Worm (Caenorhabditis elegans) whole organism, young adult: ENCODE measurements around the gene lrpc-1.

Experiments
- B0261.1 ChIP-seq: sonication (generic microtip); optimal IDR thresholded peaks from 2 replicates; lab custom pipeline; 2016; ENCODE audit warnings: mild to moderate bottlenecking, missing genetic modification characterization, moderate library complexity, missing compliant biosample characterization
- B0336.3 ChIP-seq: fragments of 200-800 bp; sonication (Bioruptor generic); IDR thresholded peaks from 2 replicates; pipeline ENCODE4 v1.3.6; 2022; ENCODE audit warnings: missing genetic modification characterization, missing compliant biosample characterization
- F23B12.7 ChIP-seq: sonication (generic microtip); optimal IDR thresholded peaks from 2 replicates; lab custom pipeline; 2017; ENCODE audit warnings: missing genetic modification characterization, mild to moderate bottlenecking, missing compliant biosample characterization, antibody characterized with exemption, moderate library complexity; ENCODE audit not compliant: insufficient read depth
- F39B2.1 ChIP-seq: fragments of 200-800 bp; sonication (Bioruptor generic); IDR thresholded peaks from 2 replicates; pipeline ENCODE4 v1.3.6; 2022; ENCODE audit warnings: missing genetic modification reagents, missing genetic modification characterization, missing compliant biosample characterization
- T26A5.8 ChIP-seq: sonication (generic microtip); optimal IDR thresholded peaks from 2 replicates; lab custom pipeline; 2016; ENCODE audit warnings: missing genetic modification characterization, missing compliant biosample characterization
- Y53F4B.3 ChIP-seq: fragments of 200-800 bp; sonication (Bioruptor generic); IDR thresholded peaks from 2 replicates; pipeline ENCODE4 v1.3.6; 2022; ENCODE audit warnings: missing genetic modification reagents, missing genetic modification characterization, missing compliant biosample characterization
- Y53G8AR.9 ChIP-seq: fragments of 200-800 bp; sonication (Bioruptor generic); conservative IDR thresholded peaks from 2 replicates; pipeline ENCODE4 v1.3.6; 2022; ENCODE audit warnings: missing genetic modification reagents, missing genetic modification characterization, missing compliant biosample characterization
- Y95B8A.8 ChIP-seq: fragments of 200-800 bp; sonication (Bioruptor generic); IDR thresholded peaks from 2 replicates; pipeline ENCODE4 v1.3.6; 2022; ENCODE audit warnings: missing genetic modification reagents, missing genetic modification characterization, missing compliant biosample characterization
- ZK185.1 ChIP-seq: sonication (generic microtip); optimal IDR thresholded peaks from 2 replicates; lab custom pipeline; 2016; ENCODE audit warnings: mild to moderate bottlenecking, missing genetic modification characterization, missing compliant biosample characterization; ENCODE audit not compliant: poor library complexity, severe bottlenecking
- ama-1 ChIP-seq, 3 experiments: fragments of 150-350 bp in 1 of 3; sonication (generic microtip) in 2 of 3; optimal IDR thresholded peaks; 2 replicates each; lab custom pipeline; 2014 to 2018; ENCODE audit warnings: missing biosample characterization in 2 of 3, missing genetic modification characterization in 2 of 3, missing genetic modification reagents in 2 of 3
- attf-6 ChIP-seq: fragments of 200-800 bp; sonication (Bioruptor generic); IDR thresholded peaks from 2 replicates; pipeline ENCODE4 v1.3.6; 2022; ENCODE audit warnings: missing genetic modification reagents, missing genetic modification characterization, missing compliant biosample characterization
- cebp-1 ChIP-seq, 2 experiments: fragments of 200-800 bp in 1 of 2; sonication (Bioruptor generic) in 1 of 2; sonication (generic microtip) in 1 of 2; IDR thresholded peaks in 1 of 2; optimal IDR thresholded peaks in 1 of 2; 2 replicates each; pipeline versions ENCODE4 v1.3.6 to Lab custom; 2017 to 2022; ENCODE audit warnings: missing compliant biosample characterization in 2 of 2, missing genetic modification characterization in 2 of 2, mild to moderate bottlenecking in 1 of 2, missing genetic modification reagents in 1 of 2, moderate library complexity in 1 of 2
- ceh-58 ChIP-seq: fragments of 200-800 bp; sonication (Bioruptor generic); IDR thresholded peaks from 2 replicates; pipeline ENCODE4 v1.3.6; 2022; ENCODE audit warnings: missing genetic modification characterization, missing compliant biosample characterization
- ceh-91 ChIP-seq: fragments of 200-800 bp; sonication (Bioruptor generic); IDR thresholded peaks from 2 replicates; pipeline ENCODE4 v1.3.6; 2022; ENCODE audit warnings: missing genetic modification reagents, missing genetic modification characterization, missing compliant biosample characterization
- dox-1 ChIP-seq: fragments of 200-800 bp; sonication (Bioruptor generic); IDR thresholded peaks from 2 replicates; pipeline ENCODE4 v1.3.6; 2022; ENCODE audit warnings: missing genetic modification reagents, missing genetic modification characterization, missing compliant biosample characterization
- efl-1 ChIP-seq: fragments of 150-350 bp; optimal IDR thresholded peaks from 2 replicates; lab custom pipeline; 2014; ENCODE audit warnings: missing biosample characterization, missing genetic modification reagents, missing genetic modification characterization
- egrh-3 ChIP-seq: fragments of 200-800 bp; sonication (Bioruptor generic); IDR thresholded peaks from 2 replicates; pipeline ENCODE4 v1.3.6; 2022; ENCODE audit warnings: missing genetic modification reagents, missing genetic modification characterization, missing compliant biosample characterization
- fkh-3 ChIP-seq: sonication (generic microtip); optimal IDR thresholded peaks from 2 replicates; lab custom pipeline; 2016; ENCODE audit warnings: mild to moderate bottlenecking, missing genetic modification characterization, missing compliant biosample characterization
- him-1 ChIP-seq: sonication (generic microtip); optimal IDR thresholded peaks from 2 replicates; lab custom pipeline; 2016; ENCODE audit warnings: missing genotype, missing genetic modification reagents, missing genetic modification characterization, missing compliant biosample characterization
- hmg-1.2 ChIP-seq: fragments of 200-800 bp; sonication (Bioruptor generic); IDR thresholded peaks from 2 replicates; pipeline ENCODE4 v1.3.6; 2022; ENCODE audit warnings: missing genetic modification reagents, missing genetic modification characterization, missing compliant biosample characterization
- hrde-1 ChIP-seq: sonication (generic microtip); optimal IDR thresholded peaks from 2 replicates; lab custom pipeline; 2016; ENCODE audit warnings: missing genetic modification characterization, mild to moderate bottlenecking, missing compliant biosample characterization, moderate library complexity, missing genotype, missing genetic modification reagents, borderline replicate concordance
- lin-35 ChIP-seq, 3 experiments: fragments of 150-350 bp in 2 of 3; sonication (generic microtip) in 1 of 3; optimal IDR thresholded peaks; 2 replicates each; lab custom pipeline; 2014 to 2018; ENCODE audit warnings: missing biosample characterization in 3 of 3, missing genetic modification characterization in 3 of 3, missing genetic modification reagents in 3 of 3
- lin-40 ChIP-seq: sonication (generic microtip); optimal IDR thresholded peaks from 2 replicates; lab custom pipeline; 2016; ENCODE audit warnings: missing genetic modification characterization, mild to moderate bottlenecking, missing compliant biosample characterization, missing genotype, missing genetic modification reagents
- lir-1 ChIP-seq: fragments of 200-800 bp; sonication (Bioruptor generic); conservative IDR thresholded peaks from 2 replicates; pipeline ENCODE4 v1.3.6; 2022; ENCODE audit warnings: missing genetic modification reagents, missing genetic modification characterization, missing compliant biosample characterization
- madf-10 ChIP-seq: sonication (generic microtip); optimal IDR thresholded peaks from 2 replicates; lab custom pipeline; 2016; ENCODE audit warnings: mild to moderate bottlenecking, missing genetic modification characterization, missing compliant biosample characterization
- madf-3 ChIP-seq: fragments of 200-800 bp; sonication (Bioruptor generic); IDR thresholded peaks from 2 replicates; pipeline ENCODE4 v1.3.6; 2022; ENCODE audit warnings: missing genetic modification reagents, missing genetic modification characterization, missing compliant biosample characterization
- madf-6 ChIP-seq: fragments of 200-800 bp; sonication (Bioruptor generic); IDR thresholded peaks from 2 replicates; pipeline ENCODE4 v1.3.6; 2022; ENCODE audit warnings: missing genetic modification reagents, missing genetic modification characterization, missing compliant biosample characterization
- mcd-1 ChIP-seq: fragments of 200-800 bp; sonication (Bioruptor generic); IDR thresholded peaks from 2 replicates; pipeline ENCODE4 v1.3.6; 2022; ENCODE audit warnings: missing genetic modification reagents, missing genetic modification characterization, missing compliant biosample characterization
- mxl-1 ChIP-seq: sonication (generic microtip); optimal IDR thresholded peaks from 2 replicates; lab custom pipeline; 2016; ENCODE audit warnings: missing genetic modification characterization, missing compliant biosample characterization
- nfya-2 ChIP-seq: fragments of 200-800 bp; sonication (Bioruptor generic); IDR thresholded peaks from 2 replicates; pipeline ENCODE4 v1.3.6; 2022; ENCODE audit warnings: missing genetic modification reagents, missing genetic modification characterization, missing compliant biosample characterization
- nhr-120 ChIP-seq: fragments of 200-800 bp; sonication (Bioruptor generic); IDR thresholded peaks from 2 replicates; pipeline ENCODE4 v1.3.6; 2022; ENCODE audit warnings: missing genetic modification characterization, missing compliant biosample characterization
- pbrm-1 ChIP-seq: fragments of 200-800 bp; sonication (Bioruptor generic); IDR thresholded peaks from 2 replicates; pipeline ENCODE4 v1.3.6; 2022; ENCODE audit warnings: missing genetic modification reagents, missing genetic modification characterization, missing compliant biosample characterization
- pha-4 ChIP-seq: fragments of 150-350 bp; sonication (generic microtip); optimal IDR thresholded peaks from 2 replicates; lab custom pipeline; 2014; ENCODE audit warnings: missing biosample characterization, missing genetic modification reagents, missing genetic modification characterization
- snpc-1.1 ChIP-seq: sonication (generic microtip); optimal IDR thresholded peaks from 2 replicates; lab custom pipeline; 2017; ENCODE audit warnings: missing genetic modification characterization, mild to moderate bottlenecking, missing compliant biosample characterization, antibody characterized with exemption, moderate library complexity, missing genotype, missing genetic modification reagents; ENCODE audit not compliant: insufficient read depth
- snpc-3.4 ChIP-seq: sonication (generic microtip); optimal IDR thresholded peaks from 2 replicates; lab custom pipeline; 2017; ENCODE audit warnings: missing genetic modification characterization, mild to moderate bottlenecking, missing compliant biosample characterization, antibody characterized with exemption, moderate library complexity, missing genotype, missing genetic modification reagents
- snpc-4 ChIP-seq, 5 experiments: fragments of 150-350 bp in 1 of 5; sonication (generic microtip) in 4 of 5; optimal IDR thresholded peaks; 2 replicates each; lab custom pipeline; 2014 to 2018; ENCODE audit warnings: missing genetic modification characterization in 5 of 5, missing biosample characterization in 3 of 5, antibody characterized with exemption in 2 of 5, mild to moderate bottlenecking in 2 of 5, missing compliant biosample characterization in 2 of 5, missing genotype in 2 of 5, moderate library complexity in 2 of 5, missing genetic modification reagents in 1 of 5
- xnd-1 ChIP-seq: sonication (generic microtip); optimal IDR thresholded peaks from 2 replicates; lab custom pipeline; 2016; ENCODE audit warnings: missing genotype, missing genetic modification reagents, missing genetic modification characterization, missing compliant biosample characterization
- ztf-22 ChIP-seq: fragments of 200-800 bp; sonication (Bioruptor generic); optimal IDR thresholded peaks from 2 replicates; lab custom pipeline; 2018; ENCODE audit warnings: mild to moderate bottlenecking, missing genetic modification characterization, moderate library complexity, missing compliant biosample characterization
- ztf-28 ChIP-seq: fragments of 200-800 bp; sonication (Bioruptor generic); IDR thresholded peaks from 2 replicates; pipeline ENCODE4 v1.3.6; 2022; ENCODE audit warnings: missing genetic modification reagents, missing genetic modification characterization, missing compliant biosample characterization
- ztf-3 ChIP-seq: fragments of 200-800 bp; sonication (Bioruptor generic); optimal IDR thresholded peaks from 2 replicates; lab custom pipeline; 2018; ENCODE audit warnings: mild to moderate bottlenecking, missing genetic modification characterization, missing compliant biosample characterization
- ztf-6 ChIP-seq: fragments of 200-800 bp; sonication (Bioruptor generic); IDR thresholded peaks from 2 replicates; pipeline ENCODE4 v1.3.6; 2022; ENCODE audit warnings: missing genetic modification reagents, missing genetic modification characterization, missing compliant biosample characterization

Gene lrpc-1

ce11 chrV:5602407-5602806 is 10.6 kb downstream of the lrpc-1 start:
- TF ChIP-seq mcd-1 = peak; percentile 39
- peak; percentile 32 for TF ChIP-seq snpc-3.4
- peak; percentile 79 for TF ChIP-seq snpc-1.1 (tag; lab: Kevin White, UChicago)
- peak; percentile 72 for TF ChIP-seq hmg-1.2 (GFP tag; lab: Robert Waterston, UW)
- peak; percentile 7 for TF ChIP-seq xnd-1 (tag; lab: Kevin White, UChicago)
- 0 out of 2 replicates have a peak, but pooled peaks have one; percentile 16 for TF ChIP-seq pbrm-1 (GFP tag; lab: Robert Waterston, UW)
- peak; percentile 12; the same call in 1 of the 2 replicates for TF ChIP-seq attf-6 (GFP tag; lab: Robert Waterston, UW)
- peak; percentile 77 for TF ChIP-seq snpc-4 (GFP tag; optimal IDR thresholded peaks at IDR 0.05; lab: Kevin White, UChicago)
- TF ChIP-seq snpc-4 (tag; optimal IDR thresholded peaks at IDR 0.05; lab: Kevin White, UChicago) = peak in 3 of 4 experiments; percentile 79 to 98 (median 96)

- TF ChIP-seq cebp-1 (GFP tag; IDR thresholded peaks at IDR 0.05; lab: Robert Waterston, UW) (no peak), cebp-1 (tag; optimal IDR thresholded peaks at IDR 0.05; lab: Kevin White, UChicago) (no peak), dox-1 (GFP tag; lab: Robert Waterston, UW) (no peak), lin-35 (GFP tag; optimal IDR thresholded peaks at IDR 0.05; lab: Kevin White, UChicago) (no peak), lin-40 (tag; lab: Kevin White, UChicago) (no peak), fkh-3 (tag; lab: Kevin White, UChicago) (no peak), ceh-58 (no peak), efl-1 (no peak), mxl-1 (tag; lab: Kevin White, UChicago) (no peak)
These were observed 11.7 kb downstream of the lrpc-1 start, which contains the start of gene CD4.8 for ce11 chrV:5601263-5601662. Gene CD4.8 (minus strand): TSS chrV:5601363.

ce11 chrV:5596391-5597030 is 16.5 kb downstream of the lrpc-1 start, which contains the start of gene zhit-1:
Gene zhit-1 (minus strand): TSS chrV:5596551.
- no peak for TF ChIP-seq ama-1 (optimal IDR thresholded peaks at IDR 0.05; lab: Kevin White, UChicago)
- no peak for TF ChIP-seq ama-1 (GFP tag; optimal IDR thresholded peaks at IDR 0.05; lab: Kevin White, UChicago)
- TF ChIP-seq madf-6 = peak; percentile 37
- no peak for TF ChIP-seq madf-3 (GFP tag; lab: Robert Waterston, UW)
- TF ChIP-seq ztf-6 = no peak
- TF ChIP-seq nfya-2 (GFP tag; lab: Robert Waterston, UW) = no peak
- TF ChIP-seq hrde-1 (tag; lab: Kevin White, UChicago) = no peak
- TF ChIP-seq egrh-3 = no peak
- TF ChIP-seq Y95B8A.8 (GFP tag; lab: Robert Waterston, UW) = no peak
- TF ChIP-seq efl-1 = peak; percentile 79
- no peak for TF ChIP-seq B0336.3 (GFP tag; lab: Robert Waterston, UW)
- no peak for TF ChIP-seq madf-10 (tag; lab: Kevin White, UChicago)
- no peak for TF ChIP-seq ztf-3 (GFP tag; lab: Kevin White, UChicago)
- TF ChIP-seq him-1 = peak; percentile 25
- TF ChIP-seq ceh-91 (GFP tag; lab: Robert Waterston, UW) = no peak
- no peak for TF ChIP-seq F23B12.7
- TF ChIP-seq lin-35 (GFP tag; optimal IDR thresholded peaks at IDR 0.05; lab: Kevin White, UChicago) = peak in 2 of 3 experiments; percentile 60 to 73
- TF ChIP-seq ztf-22 (GFP tag; lab: Kevin White, UChicago) = no peak
- no peak for TF ChIP-seq nhr-120 (GFP tag; lab: Robert Waterston, UW)
- TF ChIP-seq hmg-1.2 (GFP tag; lab: Robert Waterston, UW) = 0 out of 2 replicates have a peak, but pooled peaks have one; percentile 20
- peak; percentile 8 for TF ChIP-seq snpc-4 (GFP tag; optimal IDR thresholded peaks at IDR 0.05; lab: Kevin White, UChicago)
- peak; percentile 61 to 73 (median 66) for TF ChIP-seq snpc-4 (tag; optimal IDR thresholded peaks at IDR 0.05; lab: Kevin White, UChicago)
- no peak for TF ChIP-seq pha-4 (tag; lab: Kevin White, UChicago)
- peak; percentile 24 for TF ChIP-seq snpc-1.1 (tag; lab: Kevin White, UChicago)
- TF ChIP-seq lir-1 (GFP tag; lab: Robert Waterston, UW) = no peak
- no peak for TF ChIP-seq Y53F4B.3
- no peak for TF ChIP-seq T26A5.8 (tag; lab: Kevin White, UChicago)
- TF ChIP-seq Y53G8AR.9 (GFP tag; lab: Robert Waterston, UW) = no peak
- TF ChIP-seq F39B2.1 (GFP tag; lab: Robert Waterston, UW) = no peak
- TF ChIP-seq ZK185.1 = no peak
- TF ChIP-seq mcd-1 = peak; percentile 87
- no peak for TF ChIP-seq ztf-28
- no peak for TF ChIP-seq B0261.1 (tag; lab: Kevin White, UChicago)
